Worm (Caenorhabditis elegans): ENCODE data around the gene F54E2.1.

The F54E2.1 gene

ce11 chrV:2803258-2803657 lies 6.9 kb upstream of the F54E2.1 start:
- TF ChIP-seq F13C5.2 (tag; optimal IDR thresholded peaks at IDR 0.05) (no peak), hmg-4 (GFP tag; optimal IDR thresholded peaks at IDR 0.05) (no peak), tbx-11 (GFP tag; IDR thresholded peaks at IDR 0.05) (no peak), hmbx-1 (tag; optimal IDR thresholded peaks at IDR 0.05) (no peak), scrt-1 (GFP tag; IDR thresholded peaks at IDR 0.05) (no peak), ama-1 (optimal IDR thresholded peaks at IDR 0.05) (no peak), ets-7 (tag; optimal IDR thresholded peaks at IDR 0.05) (no peak), sea-1 (GFP tag; conservative IDR thresholded peaks at IDR 0.05) (no peak), ceh-36 (tag; optimal IDR thresholded peaks at IDR 0.05) (no peak), tbx-37 (GFP tag; conservative IDR thresholded peaks at IDR 0.05) (no peak), tra-4 (tag; optimal IDR thresholded peaks at IDR 0.05) (no peak), hnd-1 (tag; optimal IDR thresholded peaks at IDR 0.05) (no peak), aly-1 (tag; optimal IDR thresholded peaks at IDR 0.05) (no peak), ceh-13 (GFP tag; optimal IDR thresholded peaks at IDR 0.05) (no peak), B0310.2 (tag; optimal IDR thresholded peaks at IDR 0.05) (no peak), pes-1 (GFP tag; IDR thresholded peaks at IDR 0.05) (no peak), flt-1 (GFP tag; IDR thresholded peaks at IDR 0.05) (no peak)

- TF ChIP-seq ets-7 (tag; optimal IDR thresholded peaks at IDR 0.05) (no peak), ama-1 (optimal IDR thresholded peaks at IDR 0.05) (no peak), aly-1 (tag; optimal IDR thresholded peaks at IDR 0.05) (no peak), ceh-13 (GFP tag; optimal IDR thresholded peaks at IDR 0.05) (no peak), tbx-11 (GFP tag; IDR thresholded peaks at IDR 0.05) (no peak; the same call in 1 of the 2 replicates), ceh-36 (tag; optimal IDR thresholded peaks at IDR 0.05) (no peak), hmg-4 (GFP tag; optimal IDR thresholded peaks at IDR 0.05) (no peak), scrt-1 (GFP tag; IDR thresholded peaks at IDR 0.05) (no peak), pes-1 (GFP tag; IDR thresholded peaks at IDR 0.05) (no peak), tra-4 (tag; optimal IDR thresholded peaks at IDR 0.05) (no peak), hnd-1 (tag; optimal IDR thresholded peaks at IDR 0.05) (no peak), sea-1 (GFP tag; conservative IDR thresholded peaks at IDR 0.05) (no peak), F13C5.2 (tag; optimal IDR thresholded peaks at IDR 0.05) (no peak), B0310.2 (tag; optimal IDR thresholded peaks at IDR 0.05) (no peak), flt-1 (GFP tag; IDR thresholded peaks at IDR 0.05) (no peak), hmbx-1 (tag; optimal IDR thresholded peaks at IDR 0.05) (no peak), tbx-37 (GFP tag; conservative IDR thresholded peaks at IDR 0.05) (no peak)
Observed at ce11 chrV:2807760-2808159, 2.4 kb upstream of the F54E2.1 start, which contains the start of gene ketn-1. Gene ketn-1, minus strand, starts transcription at chrV:2807860.

ce11 chrV:2809443-2809842 lies 755 bp upstream of the F54E2.1 start:
- TF ChIP-seq ceh-36 (tag; optimal IDR thresholded peaks at IDR 0.05) (no peak), ceh-13 (GFP tag; optimal IDR thresholded peaks at IDR 0.05) (no peak), ets-7 (tag; optimal IDR thresholded peaks at IDR 0.05) (no peak), tbx-11 (GFP tag; IDR thresholded peaks at IDR 0.05) (no peak; the same call in 1 of the 2 replicates), hmg-4 (GFP tag; optimal IDR thresholded peaks at IDR 0.05) (no peak), scrt-1 (GFP tag; IDR thresholded peaks at IDR 0.05) (no peak), tbx-37 (GFP tag; conservative IDR thresholded peaks at IDR 0.05) (no peak), ama-1 (optimal IDR thresholded peaks at IDR 0.05) (no peak), tra-4 (tag; optimal IDR thresholded peaks at IDR 0.05) (no peak), aly-1 (tag; optimal IDR thresholded peaks at IDR 0.05) (no peak)

- TF ChIP-seq tbx-37 (GFP tag; conservative IDR thresholded peaks at IDR 0.05) (no peak), scrt-1 (GFP tag; IDR thresholded peaks at IDR 0.05) (no peak), aly-1 (tag; optimal IDR thresholded peaks at IDR 0.05) (no peak), flt-1 (GFP tag; IDR thresholded peaks at IDR 0.05) (no peak), hnd-1 (tag; optimal IDR thresholded peaks at IDR 0.05) (no peak), tbx-11 (GFP tag; IDR thresholded peaks at IDR 0.05) (no peak), hmg-4 (GFP tag; optimal IDR thresholded peaks at IDR 0.05) (no peak), hmbx-1 (tag; optimal IDR thresholded peaks at IDR 0.05) (no peak), B0310.2 (tag; optimal IDR thresholded peaks at IDR 0.05) (no peak), tra-4 (tag; optimal IDR thresholded peaks at IDR 0.05) (no peak), ceh-13 (GFP tag; optimal IDR thresholded peaks at IDR 0.05) (no peak), pes-1 (GFP tag; IDR thresholded peaks at IDR 0.05) (no peak), sea-1 (GFP tag; conservative IDR thresholded peaks at IDR 0.05) (no peak), ets-7 (tag; optimal IDR thresholded peaks at IDR 0.05) (no peak), ceh-36 (tag; optimal IDR thresholded peaks at IDR 0.05) (no peak), F13C5.2 (tag; optimal IDR thresholded peaks at IDR 0.05) (no peak), ama-1 (optimal IDR thresholded peaks at IDR 0.05) (no peak)
Observed at ce11 chrV:2813856-2814255, 3.7 kb downstream of the F54E2.1 start, which contains the start of gene F54E2.9. Gene F54E2.9, minus strand, starts transcription at chrV:2813987.

ce11 chrV:2815956-2816355 lies 5.8 kb downstream of the F54E2.1 start, which contains the start of gene F54E2.5:
Gene F54E2.5, minus strand, starts transcription at chrV:2816056.
- TF ChIP-seq ceh-13 (GFP tag; optimal IDR thresholded peaks at IDR 0.05) (no peak), ama-1 (optimal IDR thresholded peaks at IDR 0.05) (no peak), ceh-36 (tag; optimal IDR thresholded peaks at IDR 0.05) (no peak), ets-7 (tag; optimal IDR thresholded peaks at IDR 0.05) (no peak), hmbx-1 (tag; optimal IDR thresholded peaks at IDR 0.05) (no peak), hmg-4 (GFP tag; optimal IDR thresholded peaks at IDR 0.05) (no peak), flt-1 (GFP tag; IDR thresholded peaks at IDR 0.05) (no peak), tbx-37 (GFP tag; conservative IDR thresholded peaks at IDR 0.05) (no peak), tra-4 (tag; optimal IDR thresholded peaks at IDR 0.05) (no peak), sea-1 (GFP tag; conservative IDR thresholded peaks at IDR 0.05) (no peak), F13C5.2 (tag; optimal IDR thresholded peaks at IDR 0.05) (no peak)

- TF ChIP-seq scrt-1 (GFP tag; IDR thresholded peaks at IDR 0.05): no peak
- no peak for TF ChIP-seq F13C5.2 (tag; optimal IDR thresholded peaks at IDR 0.05)
- no peak for TF ChIP-seq ama-1 (optimal IDR thresholded peaks at IDR 0.05)
- TF ChIP-seq ceh-13 (GFP tag; optimal IDR thresholded peaks at IDR 0.05): no peak
- no peak for TF ChIP-seq flt-1 (GFP tag; IDR thresholded peaks at IDR 0.05)
Observed at ce11 chrV:2818117-2818516, 7.9 kb downstream of the F54E2.1 start, which contains the start of gene srt-34. Gene srt-34, minus strand, starts transcription at chrV:2818217.

ce11 chrV:2821618-2822272 lies 11.5 kb downstream of the F54E2.1 start, which contains the start of gene srh-36:
Gene srh-36, minus strand, starts transcription at chrV:2821668.
- TF ChIP-seq hmbx-1 (tag; optimal IDR thresholded peaks at IDR 0.05) (no peak), B0310.2 (tag; optimal IDR thresholded peaks at IDR 0.05) (no peak), scrt-1 (GFP tag; IDR thresholded peaks at IDR 0.05) (no peak), ets-7 (tag; optimal IDR thresholded peaks at IDR 0.05) (no peak), aly-1 (tag; optimal IDR thresholded peaks at IDR 0.05) (no peak), tbx-11 (GFP tag; IDR thresholded peaks at IDR 0.05) (no peak), pes-1 (GFP tag; IDR thresholded peaks at IDR 0.05) (no peak), hmg-4 (GFP tag; optimal IDR thresholded peaks at IDR 0.05) (no peak), tra-4 (tag; optimal IDR thresholded peaks at IDR 0.05) (no peak), hnd-1 (tag; optimal IDR thresholded peaks at IDR 0.05) (no peak), ceh-36 (tag; optimal IDR thresholded peaks at IDR 0.05) (no peak), ceh-13 (GFP tag; optimal IDR thresholded peaks at IDR 0.05) (no peak), F13C5.2 (tag; optimal IDR thresholded peaks at IDR 0.05) (no peak), ama-1 (optimal IDR thresholded peaks at IDR 0.05) (no peak), tbx-37 (GFP tag; conservative IDR thresholded peaks at IDR 0.05) (no peak), flt-1 (GFP tag; IDR thresholded peaks at IDR 0.05) (no peak), sea-1 (GFP tag; conservative IDR thresholded peaks at IDR 0.05) (no peak)
